Worm (Caenorhabditis elegans): ENCODE results near the gene nhr-137.

nhr-137 gene

DNA sequence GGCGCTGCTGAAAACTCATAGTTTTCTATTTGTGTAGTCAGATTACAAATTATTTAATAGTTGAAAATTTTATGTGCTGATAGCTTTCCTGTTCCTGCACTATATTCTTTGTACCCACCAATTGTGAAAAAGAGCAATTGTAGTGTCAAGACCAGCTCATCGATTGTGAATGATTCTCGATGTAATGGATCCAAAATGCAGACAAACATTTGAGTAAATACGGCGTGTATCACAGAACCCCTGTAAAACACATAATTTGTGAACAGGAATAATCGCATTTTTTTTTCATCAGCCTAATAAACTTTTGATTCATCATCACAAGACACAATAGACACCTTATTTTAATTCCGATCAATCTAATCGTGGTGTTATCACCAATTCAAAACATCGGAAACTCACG lies 6.5 kb downstream of the nhr-137 start:
- peak; percentile 17 for TF ChIP-seq hlh-11 (tag; optimal IDR thresholded peaks at IDR 0.05)
- TF ChIP-seq dmd-6 (GFP tag; IDR thresholded peaks at IDR 0.05): peak; percentile 42; the same call in 1 of the 2 replicates
- TF ChIP-seq D1046.2 (GFP tag; IDR thresholded peaks at IDR 0.05): no peak
- TF ChIP-seq daf-16 (GFP tag; optimal IDR thresholded peaks at IDR 0.05): no peak
- peak; percentile 34 for TF ChIP-seq daf-16 (tag; optimal IDR thresholded peaks at IDR 0.05)
- TF ChIP-seq egl-27 (tag; optimal IDR thresholded peaks at IDR 0.05): no peak
- TF ChIP-seq lsy-2 (tag; optimal IDR thresholded peaks at IDR 0.05): no peak
- TF ChIP-seq lin-1 (GFP tag; IDR thresholded peaks at IDR 0.05): peak; percentile 42; the same call in 1 of the 2 replicates
- TF ChIP-seq saeg-2 (GFP tag; IDR thresholded peaks at IDR 0.05): no peak
- no peak for TF ChIP-seq zip-11 (GFP tag; IDR thresholded peaks at IDR 0.05)
- no peak for TF ChIP-seq lin-15B (tag; optimal IDR thresholded peaks at IDR 0.05)
- TF ChIP-seq set-16 (GFP tag; IDR thresholded peaks at IDR 0.05): no peak
- no peak for TF ChIP-seq nhr-11 (tag; optimal IDR thresholded peaks at IDR 0.05)
- TF ChIP-seq aha-1 (tag): peak; percentile 60
- TF ChIP-seq ceh-32 (tag; optimal IDR thresholded peaks at IDR 0.05; ENCODE audit: poor library complexity): no peak

DNA sequence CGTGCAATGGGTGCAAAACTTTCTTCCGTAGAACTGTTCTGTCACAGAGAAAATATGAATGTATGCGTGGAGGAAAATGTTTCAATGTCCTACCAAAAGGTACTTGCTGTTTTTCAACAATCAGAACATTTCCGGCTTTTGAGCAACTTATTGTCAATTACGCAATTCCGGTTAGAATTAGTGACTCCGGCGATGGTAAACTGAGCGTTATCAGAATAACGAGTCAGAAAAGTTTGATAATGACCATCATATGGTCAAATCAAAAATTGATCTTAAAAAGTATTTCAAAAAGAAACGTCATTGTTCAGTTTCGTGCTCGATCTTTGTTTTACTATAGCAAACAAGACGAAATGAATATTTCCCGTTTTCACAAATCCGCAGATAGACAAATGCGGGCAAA lies 12.0 kb downstream of the nhr-137 start:
- TF ChIP-seq nhr-6 (tag; optimal IDR thresholded peaks at IDR 0.05) (no peak), pqm-1 (tag; optimal IDR thresholded peaks at IDR 0.05) (peak; percentile 55), unc-62 (GFP tag; optimal IDR thresholded peaks at IDR 0.05 in 1 of 2) (peak in 1 of 2 experiments; percentile 44), unc-62 (tag; optimal IDR thresholded peaks at IDR 0.05) (no peak), nhr-41 (GFP tag; IDR thresholded peaks at IDR 0.05) (no peak), nhr-111 (GFP tag; optimal IDR thresholded peaks at IDR 0.05) (no peak), dmd-6 (GFP tag; IDR thresholded peaks at IDR 0.05) (peak; percentile 32), nhr-28 (tag; optimal IDR thresholded peaks at IDR 0.05) (peak; percentile 4), daf-16 (GFP tag; optimal IDR thresholded peaks at IDR 0.05) (no peak), daf-16 (tag; optimal IDR thresholded peaks at IDR 0.05) (peak; percentile 40)

DNA sequence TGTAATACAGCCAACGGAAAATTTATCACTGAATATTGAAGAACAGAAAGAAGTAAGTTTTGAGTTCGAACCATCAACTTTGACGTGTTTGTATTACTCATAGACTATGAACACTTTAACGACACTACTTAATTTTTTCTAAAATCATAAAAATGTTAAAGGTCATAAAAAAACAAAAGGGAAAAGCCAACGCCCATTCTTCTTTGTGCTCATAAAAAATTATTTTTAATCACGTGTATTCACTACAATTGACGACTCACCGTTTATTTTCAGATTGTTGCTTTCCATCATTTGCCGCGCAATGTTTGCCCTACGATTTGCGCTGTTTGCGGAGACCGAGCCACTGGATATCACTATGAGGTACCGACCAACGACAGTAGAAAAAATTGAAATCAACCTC lies 12.6 kb downstream of the nhr-137 start:
- peak; percentile 33 for TF ChIP-seq aha-1 (tag)
- peak; percentile 26 for TF ChIP-seq nhr-28 (tag; optimal IDR thresholded peaks at IDR 0.05)
- TF ChIP-seq lin-38 (GFP tag; IDR thresholded peaks at IDR 0.05): no peak
- TF ChIP-seq fos-1 (tag; optimal IDR thresholded peaks at IDR 0.05): no peak
- TF ChIP-seq php-3 (GFP tag; IDR thresholded peaks at IDR 0.05): peak; percentile 82
- TF ChIP-seq dve-1 (tag; optimal IDR thresholded peaks at IDR 0.05; ENCODE audit: insufficient read depth): peak; percentile 0
- no peak for TF ChIP-seq pha-4 (GFP tag; IDR thresholded peaks at IDR 0.05)
- peak; percentile 17 for TF ChIP-seq pha-4 (tag; optimal IDR thresholded peaks at IDR 0.05)

DNA sequence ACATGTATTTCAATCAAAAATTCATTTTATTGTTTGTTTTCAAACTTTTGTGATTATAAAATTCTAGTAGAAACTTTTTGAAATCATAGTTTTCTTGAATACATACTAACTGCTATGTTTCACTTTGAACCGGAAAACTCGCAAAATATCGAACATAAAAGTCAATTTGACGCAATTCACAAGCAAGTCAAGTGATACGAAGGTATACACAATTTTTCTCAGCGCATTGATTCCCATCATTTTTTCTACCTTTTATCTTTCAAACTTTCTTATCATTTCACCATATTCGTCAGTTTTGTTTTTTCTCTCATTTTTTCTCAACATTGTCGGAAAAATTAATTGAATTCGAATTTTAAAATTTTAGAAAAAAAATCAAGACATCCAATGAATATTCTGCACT lies 13.6 kb downstream of the nhr-137 start, which contains the start of gene nhr-173:
Gene nhr-173, plus strand, starts transcription at position 366 of the 400 bp plus-strand sequence.
- TF ChIP-seq dmd-6 (GFP tag; IDR thresholded peaks at IDR 0.05) (peak; percentile 62), lin-15B (tag; optimal IDR thresholded peaks at IDR 0.05) (no peak), ama-1 (optimal IDR thresholded peaks at IDR 0.05) (no peak), daf-16 (GFP tag; optimal IDR thresholded peaks at IDR 0.05) (no peak), daf-16 (tag; optimal IDR thresholded peaks at IDR 0.05) (peak; percentile 60), hlh-11 (tag; optimal IDR thresholded peaks at IDR 0.05) (peak; percentile 29), hlh-30 (tag; optimal IDR thresholded peaks at IDR 0.05; ENCODE audit: insufficient read depth) (peak; percentile 27), nhr-28 (tag; optimal IDR thresholded peaks at IDR 0.05) (peak; percentile 63), lim-7 (GFP tag; IDR thresholded peaks at IDR 0.05) (no peak), dve-1 (tag; optimal IDR thresholded peaks at IDR 0.05; ENCODE audit: insufficient read depth) (peak; percentile 10)

DNA sequence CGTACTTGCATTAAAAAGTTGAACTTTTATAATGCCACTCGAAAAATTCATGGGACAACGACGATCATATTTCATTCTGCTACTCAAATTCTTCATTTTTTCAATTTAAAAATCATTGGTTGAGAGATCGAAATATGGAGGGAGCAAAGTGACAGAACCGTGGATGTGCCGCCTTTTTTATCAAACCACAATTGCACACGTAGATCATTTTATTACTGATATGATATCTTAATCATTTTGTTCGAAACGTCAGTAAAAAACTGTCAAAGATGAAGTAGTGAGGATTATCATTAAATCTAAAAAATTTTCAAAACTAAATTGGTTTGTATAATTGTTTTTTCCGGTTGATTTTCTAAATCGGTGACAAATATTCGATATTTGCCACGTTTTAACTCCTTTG lies 14.7 kb downstream of the nhr-137 start:
- TF ChIP-seq aly-2 (tag; optimal IDR thresholded peaks at IDR 0.05): no peak
- TF ChIP-seq dve-1 (tag; optimal IDR thresholded peaks at IDR 0.05; ENCODE audit: insufficient read depth): peak; percentile 66
- TF ChIP-seq dmd-6 (GFP tag; IDR thresholded peaks at IDR 0.05): peak; percentile 79
- peak; percentile 53 for TF ChIP-seq pqm-1 (tag; optimal IDR thresholded peaks at IDR 0.05)
- TF ChIP-seq php-3 (GFP tag; IDR thresholded peaks at IDR 0.05): peak; percentile 62; the same call in 1 of the 2 replicates
- TF ChIP-seq tra-1 (GFP tag; IDR thresholded peaks at IDR 0.05): 0 out of 2 replicates have a peak, but pooled peaks have one; percentile 38
- TF ChIP-seq ztf-7 (tag; optimal IDR thresholded peaks at IDR 0.05): no peak
- peak; percentile 32 for TF ChIP-seq hlh-11 (tag; optimal IDR thresholded peaks at IDR 0.05)
- no peak for TF ChIP-seq zip-11 (GFP tag; IDR thresholded peaks at IDR 0.05)
- TF ChIP-seq nhr-28 (tag; optimal IDR thresholded peaks at IDR 0.05): peak; percentile 20
- peak in 1 of 2 experiments; percentile 34 for TF ChIP-seq unc-62 (GFP tag; optimal IDR thresholded peaks at IDR 0.05 in 1 of 2)
- TF ChIP-seq unc-62 (tag; optimal IDR thresholded peaks at IDR 0.05): no peak

Data from whole organism, L4 larva.